Worm (Caenorhabditis elegans): ENCODE data around the gene H38K22.9.

The H38K22.9 gene

ce11 chrIII:4314502-4314901 lies 9.5 kb upstream of the H38K22.9 start (continued):
- no peak for TF ChIP-seq F26F4.8 (GFP tag; conservative IDR thresholded peaks at IDR 0.05)
- no peak for TF ChIP-seq dmd-6 (GFP tag; IDR thresholded peaks at IDR 0.05)

ce11 chrIII:4317065-4317752 lies 6.8 kb upstream of the H38K22.9 start, which contains the start of gene tag-131:
TSS of gene tag-131 (plus strand) at chrIII:4317702.
- TF ChIP-seq nhr-28 (tag; optimal IDR thresholded peaks at IDR 0.05) (peak; percentile 12), lsy-2 (tag; optimal IDR thresholded peaks at IDR 0.05) (peak in 1 of 2 experiments; percentile 25), dpl-1 (GFP tag; optimal IDR thresholded peaks at IDR 0.05) (peak; percentile 14), ceh-20 (GFP tag; IDR thresholded peaks at IDR 0.05) (0 out of 2 replicates have a peak, but pooled peaks have one; percentile 25), dve-1 (tag; optimal IDR thresholded peaks at IDR 0.05; ENCODE audit: insufficient read depth) (peak; percentile 25), daf-16 (GFP tag; optimal IDR thresholded peaks at IDR 0.05) (peak in 1 of 2 experiments; percentile 5), daf-16 (tag; optimal IDR thresholded peaks at IDR 0.05) (no peak), ceh-32 (tag; optimal IDR thresholded peaks at IDR 0.05; ENCODE audit: poor library complexity) (no peak), hlh-11 (tag; optimal IDR thresholded peaks at IDR 0.05) (peak; percentile 27), T26A8.4 (GFP tag; IDR thresholded peaks at IDR 0.05) (0 out of 2 replicates have a peak, but pooled peaks have one; percentile 40), sdz-12 (GFP tag; optimal IDR thresholded peaks at IDR 0.05) (no peak), nhr-11 (tag; optimal IDR thresholded peaks at IDR 0.05) (peak; percentile 29), unc-62 (GFP tag; optimal IDR thresholded peaks at IDR 0.05 in 1 of 2) (peak in 1 of 2 experiments; percentile 83), unc-62 (tag; optimal IDR thresholded peaks at IDR 0.05) (no peak), duxl-1 (tag; optimal IDR thresholded peaks at IDR 0.05; ENCODE audit: poor library complexity) (no peak)

- no peak for TF ChIP-seq dmd-8 (GFP tag; IDR thresholded peaks at IDR 0.05)
- TF ChIP-seq mxl-3 (GFP tag; optimal IDR thresholded peaks at IDR 0.05) = no peak
- TF ChIP-seq F37D6.2 (tag; optimal IDR thresholded peaks at IDR 0.05) = no peak
- no peak for TF ChIP-seq lin-13 (GFP tag; optimal IDR thresholded peaks at IDR 0.05)
- no peak for TF ChIP-seq daf-8 (GFP tag; IDR thresholded peaks at IDR 0.05)
- TF ChIP-seq ama-1 (optimal IDR thresholded peaks at IDR 0.05) = no peak
- TF ChIP-seq hif-1 (tag; optimal IDR thresholded peaks at IDR 0.05) = no peak
- TF ChIP-seq ceh-82 (tag; optimal IDR thresholded peaks at IDR 0.05) = no peak
- no peak for TF ChIP-seq daf-12 (tag; optimal IDR thresholded peaks at IDR 0.05)
- TF ChIP-seq ZK337.2 (GFP tag; IDR thresholded peaks at IDR 0.05) = no peak
- TF ChIP-seq nhr-111 (GFP tag; optimal IDR thresholded peaks at IDR 0.05) = no peak
- no peak for TF ChIP-seq nhr-76 (tag; optimal IDR thresholded peaks at IDR 0.05)
- TF ChIP-seq lir-3 (tag; optimal IDR thresholded peaks at IDR 0.05) = no peak
- TF ChIP-seq ces-1 (GFP tag; optimal IDR thresholded peaks at IDR 0.05) = no peak
- TF ChIP-seq snpc-4 (tag; optimal IDR thresholded peaks at IDR 0.05) = no peak
- no peak for TF ChIP-seq Y75B8A.6 (GFP tag; IDR thresholded peaks at IDR 0.05)
- TF ChIP-seq lin-1 (GFP tag; IDR thresholded peaks at IDR 0.05) = no peak
- no peak for TF ChIP-seq skn-1 (tag; optimal IDR thresholded peaks at IDR 0.05)
Observed at ce11 chrIII:4320113-4320512, 3.8 kb upstream of the H38K22.9 start, which contains the start of gene H38K22.6. TSS of gene H38K22.6 (plus strand) at chrIII:4320413.

ce11 chrIII:4321399-4321798 lies 2.6 kb upstream of the H38K22.9 start, which contains the start of gene H38K22.7:
TSS of gene H38K22.7 (plus strand) at chrIII:4321699.
- TF ChIP-seq pqm-1 (tag; optimal IDR thresholded peaks at IDR 0.05) (no peak), fkh-10 (GFP tag; optimal IDR thresholded peaks at IDR 0.05) (no peak), dmd-9 (GFP tag; IDR thresholded peaks at IDR 0.05) (no peak), vab-7 (GFP tag; IDR thresholded peaks at IDR 0.05) (no peak), mes-2 (tag; optimal IDR thresholded peaks at IDR 0.05; ENCODE audit: poor library complexity, severe bottlenecking) (no peak), jun-1 (tag; optimal IDR thresholded peaks at IDR 0.05) (no peak), dmd-8 (GFP tag; IDR thresholded peaks at IDR 0.05) (no peak), daf-16 (GFP tag; optimal IDR thresholded peaks at IDR 0.05) (no peak), daf-16 (tag; optimal IDR thresholded peaks at IDR 0.05) (no peak), nhr-41 (GFP tag; IDR thresholded peaks at IDR 0.05) (no peak), F10B5.3 (tag; optimal IDR thresholded peaks at IDR 0.05) (no peak), snpc-1.2 (GFP tag; IDR thresholded peaks at IDR 0.05) (no peak)

All from whole organism, L4 larva.